Fruit fly (Drosophila melanogaster): Measurements from ENCODE around the gene Rtc1.

- TF ChIP-seq pad (GFP tag; optimal IDR thresholded peaks at IDR 0.05) (peak; percentile 25), kay (GFP tag; ENCODE audit: borderline replicate concordance) (no peak), CG14711 (tag; optimal IDR thresholded peaks at IDR 0.05) (peak; percentile 27), Hr96 (GFP tag; optimal IDR thresholded peaks at IDR 0.05) (no peak), tj (GFP tag; optimal IDR thresholded peaks at IDR 0.05) (peak; percentile 89), CG11617 (GFP tag; optimal IDR thresholded peaks at IDR 0.05) (no peak)
Measured at dm6 chrX:13783534-13783949, 26.6 kb downstream of the Rtc1 start, which contains the start of gene inaE.

Data from whole organism, adult.